Fruit fly (Drosophila melanogaster) whole organism, embryonic: ENCODE measurements around the gene CG14024.

Experiments used
- Aef1 ChIP-seq: fragments of 200-800 bp; sonication (Bioruptor generic); IDR thresholded peaks from 3 replicates; pipeline ENCODE4 v1.3.6; 2022; ENCODE audit warnings: missing biosample characterization, missing genetic modification characterization
- Blimp-1 ChIP-seq: fragments of 200-800 bp; sonication (Bioruptor generic); optimal IDR thresholded peaks from 3 replicates; lab custom pipeline; 2018; ENCODE audit warnings: missing biosample characterization, missing genetic modification characterization, mild to moderate bottlenecking, moderate library complexity, missing genetic modification reagents
- CG10267 ChIP-seq: fragments of 200-800 bp; sonication (Bioruptor generic); optimal IDR thresholded peaks from 2 replicates; lab custom pipeline; 2018; ENCODE audit warnings: missing biosample characterization, mild to moderate bottlenecking, missing genetic modification characterization, moderate library complexity
- CG1647 ChIP-seq: fragments of 200-800 bp; sonication (Bioruptor generic); optimal IDR thresholded peaks from 3 replicates; lab custom pipeline; 2016; ENCODE audit warnings: missing biosample characterization, missing genetic modification characterization
- CG16813 ChIP-seq: fragments of 200-800 bp; sonication (Bioruptor generic); IDR thresholded peaks from 3 replicates; pipeline ENCODE4 v1.3.6; 2022; ENCODE audit warnings: missing biosample characterization, missing genetic modification characterization; ENCODE audit not compliant: partially characterized antibody
- CG2199 ChIP-seq: fragments of 200-800 bp; sonication (Bioruptor generic); IDR thresholded peaks from 3 replicates; pipeline ENCODE4 v1.3.6; 2022; ENCODE audit warnings: missing biosample characterization, missing genetic modification characterization
- CG3163 ChIP-seq: fragments of 200-800 bp; sonication (Bioruptor generic); optimal IDR thresholded peaks from 3 replicates; lab custom pipeline; 2016; ENCODE audit warnings: missing biosample characterization, missing genetic modification characterization
- CG5180 ChIP-seq: fragments of 200-800 bp; sonication (Bioruptor generic); optimal IDR thresholded peaks from 3 replicates; lab custom pipeline; 2017; ENCODE audit warnings: missing biosample characterization, missing genetic modification characterization, mild to moderate bottlenecking, moderate library complexity, missing genetic modification reagents
- CG8478 ChIP-seq: fragments of >200 bp; optimal IDR thresholded peaks from 2 replicates; lab custom pipeline; 2018
- CG8924 ChIP-seq: fragments of 200-800 bp; optimal IDR thresholded peaks from 3 replicates; lab custom pipeline; 2019; ENCODE audit warnings: missing biosample characterization, mild to moderate bottlenecking, missing genetic modification characterization, moderate library complexity
- CG9932 ChIP-seq: fragments of 200-800 bp; sonication (Bioruptor generic); IDR thresholded peaks from 2 replicates; pipeline ENCODE4 v1.3.6; 2022; ENCODE audit warnings: missing biosample characterization, missing genetic modification characterization
- CTCF ChIP-seq: fragments of 200-800 bp; sonication (Bioruptor generic); optimal IDR thresholded peaks from 2 replicates; lab custom pipeline; 2017; ENCODE audit warnings: missing biosample characterization, mild to moderate bottlenecking, missing genetic modification characterization, moderate library complexity
- Deaf1 ChIP-seq: fragments of 200-800 bp; optimal IDR thresholded peaks from 3 replicates; lab custom pipeline; 2019; ENCODE audit warnings: missing biosample characterization, mild to moderate bottlenecking, missing genetic modification characterization, moderate library complexity
- HLH3B ChIP-seq: fragments of 200-800 bp; sonication (Bioruptor generic); IDR thresholded peaks from 2 replicates; pipeline ENCODE4 v1.3.6; 2022; ENCODE audit warnings: missing biosample characterization, missing genetic modification characterization
- Hey ChIP-seq: fragments of 200-800 bp; sonication (Bioruptor generic); optimal IDR thresholded peaks from 3 replicates; lab custom pipeline; 2018; ENCODE audit warnings: missing biosample characterization, mild to moderate bottlenecking, missing genetic modification characterization
- HmgD ChIP-seq: fragments of 200-800 bp; sonication (Bioruptor generic); optimal IDR thresholded peaks from 3 replicates; lab custom pipeline; 2016; ENCODE audit warnings: missing biosample characterization, missing genetic modification characterization
- HmgZ ChIP-seq: fragments of 200-800 bp; sonication (Bioruptor generic); optimal IDR thresholded peaks from 2 replicates; lab custom pipeline; 2018; ENCODE audit warnings: missing biosample characterization, mild to moderate bottlenecking, missing genetic modification characterization
- Hr78 ChIP-seq, 2 experiments: fragments of 200-800 bp in 1 of 2; fragments of >200 bp in 1 of 2; sonication (Bioruptor generic) in 1 of 2; optimal IDR thresholded peaks; 2 replicates each; lab custom pipeline; 2017 to 2019; ENCODE audit warnings: missing biosample characterization in 2 of 2, missing genetic modification characterization in 2 of 2, mild to moderate bottlenecking in 1 of 2, moderate library complexity in 1 of 2
- MBD-R2 ChIP-seq: fragments of 200-800 bp; sonication (Bioruptor generic); IDR thresholded peaks from 2 replicates; pipeline ENCODE4 v1.3.6; 2022; ENCODE audit warnings: missing biosample characterization, missing genetic modification characterization
- Mes4 ChIP-seq: fragments of 200-800 bp; sonication (Bioruptor generic); optimal IDR thresholded peaks from 2 replicates; lab custom pipeline; 2016; ENCODE audit warnings: missing biosample characterization, missing genetic modification characterization
- Trl ChIP-seq, 3 experiments: fragments of >200 bp in 2 of 3; fragments of 200-800 bp in 1 of 3; sonication (Bioruptor generic) in 1 of 3; optimal IDR thresholded peaks; 2 replicates in 1 of 3; 3 replicates in 2 of 3; lab custom pipeline; 2016 to 2017; ENCODE audit warnings: missing biosample characterization in 1 of 3, missing genetic modification characterization in 1 of 3
- bcd ChIP-seq: fragments of 200-800 bp; sonication (Bioruptor generic); optimal IDR thresholded peaks from 2 replicates; lab custom pipeline; 2017; ENCODE audit warnings: missing biosample characterization, mild to moderate bottlenecking, missing genetic modification characterization
- cg ChIP-seq: fragments of 200-800 bp; sonication (Bioruptor generic); optimal IDR thresholded peaks from 3 replicates; lab custom pipeline; 2019; ENCODE audit warnings: missing biosample characterization, mild to moderate bottlenecking, missing genetic modification characterization, moderate library complexity
- chinmo ChIP-seq: fragments of 200-800 bp; sonication (Bioruptor generic); IDR thresholded peaks from 4 replicates; pipeline ENCODE4 v1.3.6; 2022; ENCODE audit warnings: missing biosample characterization, missing genetic modification characterization; ENCODE audit not compliant: partially characterized antibody
- chm ChIP-seq: fragments of 200-800 bp; sonication (Bioruptor generic); IDR thresholded peaks from 2 replicates; pipeline ENCODE4 v1.3.6; 2022; ENCODE audit warnings: missing biosample characterization, missing genetic modification characterization
- ci ChIP-seq: fragments of 200-800 bp; sonication (Bioruptor generic); IDR thresholded peaks from 3 replicates; pipeline ENCODE4 v1.3.6; 2022; ENCODE audit warnings: missing biosample characterization, missing genetic modification characterization
- cwo ChIP-seq: fragments of 200-800 bp; sonication (Bioruptor generic); optimal IDR thresholded peaks from 3 replicates; lab custom pipeline; 2017; ENCODE audit warnings: missing biosample characterization, missing genetic modification characterization, mild to moderate bottlenecking, moderate library complexity, missing genetic modification reagents
- eyg ChIP-seq: fragments of 200-800 bp; sonication (Bioruptor generic); optimal IDR thresholded peaks from 3 replicates; lab custom pipeline; 2016; ENCODE audit warnings: missing biosample characterization, missing genetic modification characterization
- gcm ChIP-seq: fragments of 200-800 bp; sonication (Bioruptor generic); optimal IDR thresholded peaks from 2 replicates; lab custom pipeline; 2019; ENCODE audit warnings: missing biosample characterization, mild to moderate bottlenecking, missing genetic modification characterization, moderate library complexity
- hkb ChIP-seq, 2 experiments: fragments of 200-800 bp in 1 of 2; fragments of >200 bp in 1 of 2; sonication (Bioruptor generic) in 1 of 2; IDR thresholded peaks in 1 of 2; optimal IDR thresholded peaks in 1 of 2; 2 replicates each; pipeline versions ENCODE4 v1.3.6 to Lab custom; 2017 to 2022; ENCODE audit warnings: missing biosample characterization in 1 of 2, missing genetic modification characterization in 1 of 2
- kay ChIP-seq: fragments of 200-800 bp; sonication (Bioruptor generic); optimal IDR thresholded peaks from 2 replicates; lab custom pipeline; 2016; ENCODE audit warnings: missing biosample characterization, missing genetic modification characterization
- knrl ChIP-seq: fragments of 200-800 bp; sonication (Bioruptor generic); IDR thresholded peaks from 3 replicates; pipeline ENCODE4 v1.3.6; 2022; ENCODE audit warnings: missing biosample characterization, missing genetic modification characterization; ENCODE audit not compliant: partially characterized antibody
- nerfin-1 ChIP-seq: fragments of 200-800 bp; sonication (Bioruptor generic); optimal IDR thresholded peaks from 3 replicates; lab custom pipeline; 2019; ENCODE audit warnings: missing biosample characterization, mild to moderate bottlenecking, missing genetic modification characterization, moderate library complexity
- nom ChIP-seq: fragments of 200-800 bp; sonication (Bioruptor generic); optimal IDR thresholded peaks from 2 replicates; lab custom pipeline; 2017; ENCODE audit warnings: missing biosample characterization, missing genetic modification characterization, mild to moderate bottlenecking, moderate library complexity, missing genetic modification reagents
- oc ChIP-seq: fragments of 200-800 bp; sonication (Bioruptor generic); optimal IDR thresholded peaks from 2 replicates; lab custom pipeline; 2018; ENCODE audit warnings: missing biosample characterization, mild to moderate bottlenecking, missing genetic modification characterization, moderate library complexity
- otp ChIP-seq: fragments of 200-800 bp; sonication (Bioruptor generic); IDR thresholded peaks from 3 replicates; pipeline ENCODE4, ENCODE4 v1.3.6; 2022; ENCODE audit warnings: missing biosample characterization, missing genetic modification characterization
- pros ChIP-seq: fragments of 200-800 bp; sonication (Bioruptor generic); optimal IDR thresholded peaks from 3 replicates; lab custom pipeline; 2019; ENCODE audit warnings: missing biosample characterization, mild to moderate bottlenecking, missing genetic modification characterization, moderate library complexity
- sd ChIP-seq: fragments of 200-800 bp; sonication (Bioruptor generic); optimal IDR thresholded peaks from 3 replicates; lab custom pipeline; 2018; ENCODE audit warnings: missing biosample characterization, mild to moderate bottlenecking, missing genetic modification characterization, moderate library complexity
- seq ChIP-seq: fragments of 200-800 bp; sonication (Bioruptor generic); IDR thresholded peaks from 2 replicates; pipeline ENCODE4 v1.3.6; 2022; ENCODE audit warnings: missing biosample characterization, missing genetic modification characterization
- sisA ChIP-seq: fragments of 200-800 bp; sonication (Bioruptor generic); IDR thresholded peaks from 2 replicates; pipeline ENCODE4 v1.3.6; 2022; ENCODE audit warnings: missing biosample characterization, missing genetic modification characterization
- slp2 ChIP-seq: fragments of 200-800 bp; sonication (Bioruptor generic); optimal IDR thresholded peaks from 2 replicates; lab custom pipeline; 2016; ENCODE audit warnings: missing biosample characterization, missing genetic modification characterization
- stc ChIP-seq: fragments of 200-800 bp; sonication (Bioruptor generic); IDR thresholded peaks from 2 replicates; pipeline ENCODE4 v1.3.6; 2022; ENCODE audit warnings: missing biosample characterization, missing genetic modification characterization
- ttk ChIP-seq: fragments of 200-800 bp; sonication (Bioruptor generic); IDR thresholded peaks from 2 replicates; pipeline ENCODE4 v2.1.2; 2022; ENCODE audit warnings: missing biosample characterization, missing genetic modification characterization
- tup ChIP-seq: fragments of 200-800 bp; sonication (Bioruptor generic); optimal IDR thresholded peaks from 2 replicates; lab custom pipeline; 2016; ENCODE audit warnings: missing biosample characterization, mild to moderate bottlenecking, missing genetic modification characterization, moderate library complexity
- vfl ChIP-seq: fragments of 200-800 bp; sonication (Bioruptor generic); optimal IDR thresholded peaks from 2 replicates; lab custom pipeline; 2016; ENCODE audit warnings: missing biosample characterization, missing genetic modification characterization
- z ChIP-seq: fragments of 200-800 bp; sonication (Bioruptor generic); IDR thresholded peaks from 3 replicates; pipeline ENCODE4 v1.3.6; 2022; ENCODE audit warnings: missing biosample characterization, missing genetic modification characterization
- zen2 ChIP-seq: fragments of 200-800 bp; sonication (Bioruptor generic); IDR thresholded peaks from 3 replicates; pipeline ENCODE4 v1.3.6; 2022; ENCODE audit warnings: missing biosample characterization, missing genetic modification characterization; ENCODE audit not compliant: partially characterized antibody

Gene CG14024

DNA sequence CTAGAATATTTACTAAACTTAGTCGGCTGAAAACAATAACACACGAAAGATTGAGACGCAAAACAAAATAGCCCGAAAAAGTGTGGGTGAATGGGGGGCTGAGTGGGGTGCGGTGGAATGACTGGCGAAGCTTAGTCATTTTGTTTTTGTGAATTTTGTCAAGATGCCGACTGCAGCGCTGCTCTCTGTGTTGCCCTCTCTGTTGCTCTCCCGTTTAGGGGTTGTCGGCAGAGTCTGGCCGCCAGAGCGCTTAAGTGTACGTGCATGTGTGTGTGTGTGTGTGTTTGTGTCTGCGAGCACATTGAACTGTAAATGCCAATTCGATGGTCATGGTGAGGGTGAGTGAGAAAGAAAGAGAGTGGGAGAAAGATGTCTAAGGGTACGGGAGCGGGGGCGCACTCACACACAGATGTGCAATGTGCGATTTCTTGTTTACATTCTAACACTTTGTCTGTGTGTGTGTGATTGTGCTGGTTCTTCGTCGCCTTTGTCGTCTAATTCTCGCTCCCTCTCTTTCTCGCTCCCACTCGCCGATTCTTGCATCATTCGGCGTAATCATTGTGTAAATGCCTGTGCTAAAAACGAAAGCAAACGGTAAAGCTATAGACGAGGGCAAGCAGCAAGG lies 8.2 kb downstream of the CG14024 start (continued):
- TF ChIP-seq otp (GFP tag; lab: Robert Waterston, UW) (0 out of 3 replicates have a peak, but pooled peaks have one; percentile 20), nom (GFP tag; lab: Kevin White, UChicago) (peak; percentile 13), CG2199 (GFP tag; lab: Robert Waterston, UW) (0 out of 3 replicates have a peak, but pooled peaks have one; percentile 48), chm (GFP tag; lab: Robert Waterston, UW) (peak; percentile 19; the same call in 1 of the 2 replicates), Mes4 (GFP tag; lab: Kevin White, UChicago) (no peak), sd (tag; lab: Kevin White, UChicago) (no peak), hkb (optimal IDR thresholded peaks at IDR 0.05; lab: Kevin White, UChicago) (no peak), hkb (GFP tag; IDR thresholded peaks at IDR 0.05; lab: Robert Waterston, UW) (0 out of 2 replicates have a peak, but pooled peaks have one; percentile 8), CG9932 (GFP tag; lab: Robert Waterston, UW) (0 out of 2 replicates have a peak, but pooled peaks have one; percentile 13), zen2 (GFP tag; lab: Robert Waterston, UW) (peak; percentile 31; the same call in 1 of the 3 replicates), Hr78 (GFP tag; optimal IDR thresholded peaks at IDR 0.05; lab: Kevin White, UChicago) (peak in 1 of 2 experiments; percentile 10), z (peak; percentile 42; the same call in 1 of the 3 replicates), CG3163 (GFP tag; lab: Kevin White, UChicago) (peak; percentile 1), vfl (GFP tag; lab: Kevin White, UChicago) (no peak), slp2 (GFP tag; lab: Kevin White, UChicago) (no peak), seq (GFP tag; lab: Robert Waterston, UW) (peak; percentile 40; the same call in 1 of the 2 replicates), HmgZ (tag; lab: Kevin White, UChicago) (peak; percentile 21), sisA (no peak), CTCF (GFP tag; lab: Kevin White, UChicago) (peak; percentile 23), ttk (peak; percentile 70), CG5180 (GFP tag; lab: Kevin White, UChicago) (peak; percentile 94), HLH3B (GFP tag; lab: Robert Waterston, UW) (no peak), cwo (GFP tag; lab: Kevin White, UChicago) (peak; percentile 15), bcd (GFP tag; lab: Kevin White, UChicago) (peak; percentile 9), gcm (peak; percentile 30), HmgD (peak; percentile 15), Trl (optimal IDR thresholded peaks at IDR 0.05; lab: Kevin White, UChicago) (peak; percentile 64 to 85), Trl (GFP tag; optimal IDR thresholded peaks at IDR 0.05; lab: Kevin White, UChicago) (peak; percentile 22), oc (tag; lab: Kevin White, UChicago) (peak; percentile 14), CG8924 (tag; lab: Kevin White, UChicago) (peak; percentile 17), kay (GFP tag; lab: Kevin White, UChicago) (peak; percentile 71), pros (GFP tag; lab: Kevin White, UChicago) (peak; percentile 77), CG10267 (tag; lab: Kevin White, UChicago) (no peak), Deaf1 (tag; lab: Kevin White, UChicago) (peak; percentile 53), CG8478 (lab: Kevin White, UChicago) (peak; percentile 80), cg (GFP tag; lab: Kevin White, UChicago) (peak; percentile 90), knrl (GFP tag; lab: Robert Waterston, UW) (0 out of 3 replicates have a peak, but pooled peaks have one; percentile 10), eyg (GFP tag; lab: Kevin White, UChicago) (no peak), Blimp-1 (GFP tag; lab: Kevin White, UChicago) (peak; percentile 18), CG1647 (GFP tag; lab: Kevin White, UChicago) (no peak), ci (GFP tag; lab: Robert Waterston, UW) (peak; percentile 39; the same call in 1 of the 3 replicates), nerfin-1 (tag; lab: Kevin White, UChicago) (peak; percentile 75), MBD-R2 (GFP tag; lab: Robert Waterston, UW) (0 out of 2 replicates have a peak, but pooled peaks have one; percentile 23), CG16813 (GFP tag; lab: Robert Waterston, UW) (0 out of 3 replicates have a peak, but pooled peaks have one; percentile 18), stc (GFP tag; lab: Robert Waterston, UW) (no peak), tup (no peak), Aef1 (GFP tag; lab: Robert Waterston, UW) (peak; percentile 12; the same call in 1 of the 3 replicates), Hey (tag; lab: Kevin White, UChicago) (peak; percentile 97), chinmo (peak; percentile 88; the same call in 3 of the 4 replicates)
